Fruit fly (Drosophila melanogaster): Measurements from ENCODE around the gene CG8997.

DNA sequence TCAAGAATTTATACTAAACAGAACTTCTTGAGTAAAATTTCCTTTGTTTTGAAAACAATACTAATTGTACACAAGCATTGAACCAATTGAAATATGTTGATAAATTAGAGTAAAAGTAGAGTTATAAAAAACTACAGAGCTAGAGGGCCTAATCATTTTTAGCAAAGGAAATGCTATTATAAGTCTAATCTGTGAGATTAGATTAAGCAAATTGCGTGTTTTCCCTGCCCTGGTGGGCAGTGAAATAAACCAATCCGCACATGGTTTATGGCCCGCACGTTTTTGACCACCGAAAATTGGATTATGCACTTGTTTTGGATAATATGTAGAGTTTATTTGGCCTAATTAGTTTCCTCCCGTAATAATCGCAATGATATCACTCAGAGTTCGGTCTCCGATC, 2.6 kb downstream of the CG8997 start:
- TF ChIP-seq CG8159 (tag; optimal IDR thresholded peaks at IDR 0.05) (no peak), EcR (GFP tag; optimal IDR thresholded peaks at IDR 0.05) (no peak), CG13204 (GFP tag; optimal IDR thresholded peaks at IDR 0.05) (no peak), CG8301 (tag; optimal IDR thresholded peaks at IDR 0.05) (no peak), CG34367 (tag; optimal IDR thresholded peaks at IDR 0.05) (no peak), CG14655 (GFP tag; optimal IDR thresholded peaks at IDR 0.05) (no peak), D1 (tag; optimal IDR thresholded peaks at IDR 0.05) (no peak), Pif1B (GFP tag; optimal IDR thresholded peaks at IDR 0.05) (no peak), fd96Ca (GFP tag; IDR thresholded peaks at IDR 0.05) (no peak), rn (GFP tag; IDR thresholded peaks at IDR 0.05) (no peak), gl (tag; optimal IDR thresholded peaks at IDR 0.05) (no peak)

All from whole organism, pupa.